Worm (Caenorhabditis elegans) whole organism, L3 larva: ENCODE measurements around the gene flp-2.

Experiments
- R02D3.7 ChIP-seq: fragments of 150-350 bp; optimal IDR thresholded peaks from 2 replicates; lab custom pipeline; 2014; ENCODE audit warnings: missing biosample characterization, missing genetic modification characterization
- unc-62 ChIP-seq: fragments of 150-350 bp; sonication (generic microtip); optimal IDR thresholded peaks from 4 replicates; lab custom pipeline; 2014; ENCODE audit warnings: missing biosample characterization, missing genetic modification reagents, missing genetic modification characterization

- TF ChIP-seq unc-62 (GFP tag; lab: Kevin White, UChicago): no peak
- TF ChIP-seq R02D3.7: no peak
These were observed 43.4 kb upstream of the flp-2 start, which contains the start of gene moc-1 for ce11 chrX:10138494-10138893.
